Fruit fly (Drosophila melanogaster) whole organism, wandering third instar larva: Measurements from ENCODE around the gene Octalpha2R.
A peak's percentile ranks its signal among the peaks of the same experiment; 100 is the strongest.

Source experiments
- CG9705 ChIP-seq: fragments of 200-800 bp; sonication (Bioruptor generic); optimal IDR thresholded peaks from 2 replicates; lab custom pipeline; 2018; ENCODE audit warnings: missing biosample characterization, mild to moderate bottlenecking, missing genetic modification characterization
- Dfd ChIP-seq: fragments of >200 bp; optimal IDR thresholded peaks from 2 replicates; lab custom pipeline; 2017; ENCODE audit warnings: missing biosample characterization, missing genetic modification characterization
- Dif ChIP-seq: fragments of 200-275, 200-300 bp; sonication (Bioruptor generic); optimal IDR thresholded peaks from 2 replicates; lab custom pipeline; 2018; ENCODE audit warnings: missing biosample characterization, missing genetic modification characterization; ENCODE audit not compliant: partially characterized antibody
- GATAd ChIP-seq: sonication (Bioruptor generic); optimal IDR thresholded peaks from 2 replicates; lab custom pipeline; 2016; ENCODE audit warnings: missing biosample characterization, missing genetic modification characterization
- HLH106 ChIP-seq: fragments of 200-800 bp; optimal IDR thresholded peaks from 3 replicates; lab custom pipeline; 2019; ENCODE audit warnings: missing biosample characterization, mild to moderate bottlenecking, missing genetic modification characterization, moderate library complexity
- Hr83 ChIP-seq: fragments of 200-300 bp; sonication (Bioruptor generic); optimal IDR thresholded peaks from 2 replicates; lab custom pipeline; 2016; ENCODE audit warnings: missing biosample characterization, mild to moderate bottlenecking, missing genetic modification characterization, moderate library complexity; ENCODE audit not compliant: poor library complexity, severe bottlenecking
- Mio ChIP-seq: sonication (Bioruptor generic); optimal IDR thresholded peaks from 2 replicates; lab custom pipeline; 2016; ENCODE audit warnings: missing biosample characterization, missing genetic modification characterization
- Myc ChIP-seq: fragments of >200 bp; optimal IDR thresholded peaks from 2 replicates; lab custom pipeline; 2017
- N ChIP-seq: fragments of >200 bp; optimal IDR thresholded peaks from 2 replicates; lab custom pipeline; 2018; ENCODE audit warnings: missing biosample characterization, missing external identifiers, missing genetic modification characterization
- OdsH ChIP-seq: fragments of 200-800 bp; sonication (Bioruptor generic); optimal IDR thresholded peaks from 2 replicates; lab custom pipeline; 2016; ENCODE audit warnings: missing biosample characterization, mild to moderate bottlenecking, missing genetic modification characterization
- Rel ChIP-seq, 2 experiments: fragments of 200-800 bp; sonication (Bioruptor generic) in 1 of 2; optimal IDR thresholded peaks; 2 replicates in 1 of 2; 3 replicates in 1 of 2; lab custom pipeline; 2016 to 2019; ENCODE audit warnings: mild to moderate bottlenecking in 2 of 2, missing biosample characterization in 2 of 2, missing genetic modification characterization in 2 of 2, moderate library complexity in 1 of 2
- Sp1 ChIP-seq: fragments of 200-800 bp; sonication (Bioruptor generic); optimal IDR thresholded peaks from 3 replicates; lab custom pipeline; 2019; ENCODE audit warnings: missing biosample characterization, mild to moderate bottlenecking, missing genetic modification characterization, moderate library complexity
- Vsx2 ChIP-seq: fragments of 200-300, 225-300 bp; sonication (Bioruptor generic); optimal IDR thresholded peaks from 2 replicates; lab custom pipeline; 2018; ENCODE audit warnings: missing biosample characterization, missing genetic modification characterization; ENCODE audit not compliant: partially characterized antibody
- br ChIP-seq: fragments of 200-800 bp; sonication (Bioruptor generic); optimal IDR thresholded peaks from 2 replicates; lab custom pipeline; 2016; ENCODE audit warnings: missing biosample characterization, missing genetic modification characterization
- brk ChIP-seq: fragments of 200-800 bp; sonication (Bioruptor generic); optimal IDR thresholded peaks from 2 replicates; lab custom pipeline; 2016; ENCODE audit warnings: missing biosample characterization, mild to moderate bottlenecking, missing genetic modification characterization
- dl ChIP-seq, 2 experiments: fragments of 175-275, 200-275 bp in 1 of 2; fragments of 200-275 bp in 1 of 2; sonication (Bioruptor generic); optimal IDR thresholded peaks; lab custom pipeline; 2018; ENCODE audit warnings: mild to moderate bottlenecking in 2 of 2, missing biosample characterization in 2 of 2, missing genetic modification characterization in 2 of 2, moderate library complexity in 2 of 2; ENCODE audit not compliant: partially characterized antibody in 2 of 2, insufficient read depth in 1 of 2
- dmrt93B ChIP-seq: fragments of 200-800 bp; sonication (Bioruptor generic); optimal IDR thresholded peaks from 2 replicates; lab custom pipeline; 2018; ENCODE audit warnings: missing biosample characterization, mild to moderate bottlenecking, missing genetic modification characterization
- dsf ChIP-seq: sonication (Bioruptor generic); optimal IDR thresholded peaks from 2 replicates; lab custom pipeline; 2016; ENCODE audit warnings: missing biosample characterization, missing genetic modification characterization, borderline replicate concordance
- ey ChIP-seq: fragments of 200-800 bp; sonication (Bioruptor generic); optimal IDR thresholded peaks from 2 replicates; lab custom pipeline; 2016; ENCODE audit warnings: missing biosample characterization, missing genetic modification characterization
- foxo ChIP-seq, 2 experiments: fragments of 200-800 bp; sonication (Bioruptor generic); optimal IDR thresholded peaks; 2 replicates in 1 of 2; 3 replicates in 1 of 2; lab custom pipeline; 2016 to 2017; ENCODE audit warnings: missing biosample characterization in 2 of 2, missing genetic modification characterization in 2 of 2
- fru ChIP-seq: fragments of 200-800 bp; sonication (Bioruptor generic); optimal IDR thresholded peaks from 3 replicates; lab custom pipeline; 2016; ENCODE audit warnings: missing biosample characterization, mild to moderate bottlenecking, missing genetic modification characterization
- h ChIP-seq: fragments of 200-800 bp; sonication (Bioruptor generic); optimal IDR thresholded peaks from 3 replicates; lab custom pipeline; 2016; ENCODE audit warnings: missing biosample characterization, mild to moderate bottlenecking, missing genetic modification characterization
- jim ChIP-seq: fragments of 175-275, 200-325 bp; sonication (Bioruptor generic); optimal IDR thresholded peaks from 2 replicates; lab custom pipeline; 2016; ENCODE audit warnings: missing biosample characterization, mild to moderate bottlenecking, missing genetic modification characterization
- psq ChIP-seq: fragments of 200-800 bp; sonication (Bioruptor generic); optimal IDR thresholded peaks from 3 replicates; lab custom pipeline; 2017; ENCODE audit warnings: missing biosample characterization, mild to moderate bottlenecking, missing genetic modification characterization, moderate library complexity
- rgr ChIP-seq: fragments of 200-800 bp; sonication (Bioruptor generic); optimal IDR thresholded peaks from 3 replicates; lab custom pipeline; 2016; ENCODE audit warnings: missing biosample characterization, mild to moderate bottlenecking, missing genetic modification characterization
- sage ChIP-seq: fragments of 200-800 bp; sonication (Bioruptor generic); optimal IDR thresholded peaks from 2 replicates; lab custom pipeline; 2016; ENCODE audit warnings: missing biosample characterization, mild to moderate bottlenecking, missing genetic modification characterization
- sv ChIP-seq: fragments of 200-800 bp; sonication (Bioruptor generic); optimal IDR thresholded peaks from 3 replicates; lab custom pipeline; 2016; ENCODE audit warnings: missing biosample characterization, missing genetic modification characterization
- tai ChIP-seq: sonication (Bioruptor generic); optimal IDR thresholded peaks from 2 replicates; lab custom pipeline; 2016; ENCODE audit warnings: missing biosample characterization, missing genetic modification characterization
- usp ChIP-seq: fragments of >200 bp; optimal IDR thresholded peaks from 2 replicates; lab custom pipeline; 2017; ENCODE audit warnings: missing biosample characterization, missing genetic modification characterization
- woc ChIP-seq: sonication (Bioruptor generic); optimal IDR thresholded peaks from 2 replicates; lab custom pipeline; 2016; ENCODE audit warnings: missing biosample characterization, mild to moderate bottlenecking, missing genetic modification characterization

Gene Octalpha2R

dm6 chr3R:18849148-18849547, at the start of gene Octalpha2R:
Gene Octalpha2R, minus strand, starts transcription at chr3R:18849224.
- no peak for TF ChIP-seq brk (GFP tag; lab: Kevin White, UChicago)
- TF ChIP-seq Vsx2 (GFP tag; lab: Kevin White, UChicago): no peak
- TF ChIP-seq OdsH (GFP tag; lab: Kevin White, UChicago): no peak
- TF ChIP-seq Mio (GFP tag; lab: Kevin White, UChicago): no peak
- no peak for TF ChIP-seq N (GFP tag; lab: Kevin White, UChicago)
- no peak for TF ChIP-seq fru (GFP tag; lab: Kevin White, UChicago)
- TF ChIP-seq Myc (lab: Kevin White, UChicago): no peak
- peak in 1 of 2 experiments; percentile 43 for TF ChIP-seq dl (GFP tag; optimal IDR thresholded peaks at IDR 0.05; lab: Kevin White, UChicago; ENCODE audit: insufficient read depth in 1 of 2, partially characterized antibody in 2 of 2)
- TF ChIP-seq psq (GFP tag; lab: Kevin White, UChicago): no peak
- no peak for TF ChIP-seq sv (GFP tag; lab: Kevin White, UChicago)
- peak; percentile 1 for TF ChIP-seq Dif

dm6 chr3R:18897821-18898220, 48.8 kb upstream of the Octalpha2R start, which contains the start of gene CG14297:
Gene CG14297, plus strand, starts transcription at chr3R:18898121.
- TF ChIP-seq HLH106 (tag; lab: Kevin White, UChicago): no peak
- TF ChIP-seq OdsH (GFP tag; lab: Kevin White, UChicago): no peak
- TF ChIP-seq Vsx2 (GFP tag; lab: Kevin White, UChicago): no peak
- no peak for TF ChIP-seq usp
- TF ChIP-seq Myc (lab: Kevin White, UChicago): no peak
- TF ChIP-seq Dfd (GFP tag; lab: Kevin White, UChicago): no peak
- TF ChIP-seq dmrt93B (GFP tag; lab: Kevin White, UChicago): no peak

dm6 chr3R:18895227-18895626, 46.2 kb upstream of the Octalpha2R start:
- TF ChIP-seq Rel (GFP tag; optimal IDR thresholded peaks at IDR 0.05; lab: Kevin White, UChicago): no peak
- peak; percentile 32 for TF ChIP-seq Rel (tag; optimal IDR thresholded peaks at IDR 0.05; lab: Kevin White, UChicago)
- TF ChIP-seq Mio (GFP tag; lab: Kevin White, UChicago): no peak
- TF ChIP-seq dmrt93B (GFP tag; lab: Kevin White, UChicago): no peak
- peak in 1 of 2 experiments; percentile 39 for TF ChIP-seq foxo (GFP tag; optimal IDR thresholded peaks at IDR 0.05; lab: Kevin White, UChicago)
- peak; percentile 45 for TF ChIP-seq h (GFP tag; lab: Kevin White, UChicago)
- no peak for TF ChIP-seq brk (GFP tag; lab: Kevin White, UChicago)
- TF ChIP-seq HLH106 (tag; lab: Kevin White, UChicago): peak; percentile 75
- TF ChIP-seq Myc (lab: Kevin White, UChicago): no peak

- no peak for TF ChIP-seq brk (GFP tag; lab: Kevin White, UChicago)
- TF ChIP-seq Sp1 (GFP tag; lab: Kevin White, UChicago): no peak
- no peak for TF ChIP-seq HLH106 (tag; lab: Kevin White, UChicago)
- TF ChIP-seq Hr83 (GFP tag; lab: Kevin White, UChicago): no peak
- TF ChIP-seq Vsx2 (GFP tag; lab: Kevin White, UChicago): no peak
- no peak for TF ChIP-seq sage (GFP tag; lab: Kevin White, UChicago)
- TF ChIP-seq Myc (lab: Kevin White, UChicago): no peak
- no peak for TF ChIP-seq usp
- TF ChIP-seq Rel (GFP tag; optimal IDR thresholded peaks at IDR 0.05; lab: Kevin White, UChicago): no peak
- TF ChIP-seq Rel (tag; optimal IDR thresholded peaks at IDR 0.05; lab: Kevin White, UChicago): no peak
- TF ChIP-seq N (GFP tag; lab: Kevin White, UChicago): no peak
- TF ChIP-seq woc (GFP tag; lab: Kevin White, UChicago): no peak
- no peak for TF ChIP-seq psq (GFP tag; lab: Kevin White, UChicago)
- no peak for TF ChIP-seq CG9705 (GFP tag; lab: Kevin White, UChicago)
- TF ChIP-seq fru (GFP tag; lab: Kevin White, UChicago): no peak
- TF ChIP-seq ey (GFP tag; lab: Kevin White, UChicago): no peak
- no peak for TF ChIP-seq jim
- TF ChIP-seq OdsH (GFP tag; lab: Kevin White, UChicago): no peak
- TF ChIP-seq, all 38 proteins: peak for 0
Observed at dm6 chr3R:18875228-18875627, 26.2 kb upstream of the Octalpha2R start, which contains the start of gene CG14298. Gene CG14298, plus strand, starts transcription at chr3R:18875528.

- TF ChIP-seq GATAd (GFP tag; lab: Kevin White, UChicago) (no peak), HLH106 (tag; lab: Kevin White, UChicago) (no peak), Rel (GFP tag; optimal IDR thresholded peaks at IDR 0.05; lab: Kevin White, UChicago) (no peak), Rel (tag; optimal IDR thresholded peaks at IDR 0.05; lab: Kevin White, UChicago) (no peak), Mio (GFP tag; lab: Kevin White, UChicago) (no peak), Hr83 (GFP tag; lab: Kevin White, UChicago) (no peak), N (GFP tag; lab: Kevin White, UChicago) (no peak), dsf (no peak), tai (GFP tag; lab: Kevin White, UChicago) (no peak), usp (no peak), dl (GFP tag; optimal IDR thresholded peaks at IDR 0.05; lab: Kevin White, UChicago; ENCODE audit: insufficient read depth in 1 of 2, partially characterized antibody in 2 of 2) (no peak), br (GFP tag; lab: Kevin White, UChicago) (no peak), Dif (no peak), dmrt93B (GFP tag; lab: Kevin White, UChicago) (no peak), rgr (GFP tag; lab: Kevin White, UChicago) (no peak), h (GFP tag; lab: Kevin White, UChicago) (no peak), brk (GFP tag; lab: Kevin White, UChicago) (no peak)
Observed at dm6 chr3R:18851698-18852097, 2.7 kb upstream of the Octalpha2R start, which contains the start of gene CG31226. Gene CG31226, minus strand, starts transcription at chr3R:18851798.
